Worm (Caenorhabditis elegans) whole organism, young adult: Measurements from ENCODE around the gene Y40H7A.10.
"Not testable (repeated sequence)": the region's sequence is repeated elsewhere in the genome, so short reads cannot be mapped to it uniquely, and the experiment has no call there.

Source experiments
- F22D6.2 ChIP-seq: sonication (generic microtip); optimal IDR thresholded peaks from 2 replicates; lab custom pipeline; 2016; ENCODE audit warnings: mild to moderate bottlenecking, missing genetic modification characterization, missing compliant biosample characterization
- F55B11.4 ChIP-seq: sonication (generic microtip); optimal IDR thresholded peaks from 2 replicates; lab custom pipeline; 2016; ENCODE audit warnings: missing compliant biosample characterization, missing genetic modification characterization, borderline replicate concordance; ENCODE audit not compliant: insufficient read depth
- K12H6.12 ChIP-seq: fragments of 200-800 bp; sonication (Bioruptor generic); optimal IDR thresholded peaks from 2 replicates; lab custom pipeline; 2018; ENCODE audit warnings: mild to moderate bottlenecking, missing genetic modification characterization, missing compliant biosample characterization
- chd-7 ChIP-seq: sonication (generic microtip); optimal IDR thresholded peaks from 2 replicates; lab custom pipeline; 2016; ENCODE audit warnings: mild to moderate bottlenecking, missing genetic modification characterization, moderate library complexity, missing compliant biosample characterization
- snpc-1.3 ChIP-seq: sonication (generic microtip); optimal IDR thresholded peaks from 2 replicates; lab custom pipeline; 2017; ENCODE audit warnings: missing genetic modification characterization, mild to moderate bottlenecking, missing compliant biosample characterization, antibody characterized with exemption, moderate library complexity, missing genotype, missing genetic modification reagents; ENCODE audit not compliant: insufficient read depth
- unc-62 ChIP-seq: fragments of 150-350 bp; optimal IDR thresholded peaks from 2 replicates; lab custom pipeline; 2014; ENCODE audit warnings: missing biosample characterization, missing genetic modification reagents, missing genetic modification characterization

ce11 chrIV:15189450-15189849 lies 25.9 kb downstream of the Y40H7A.10 start:
- TF ChIP-seq snpc-1.3 (tag; lab: Kevin White, UChicago); unc-62; F55B11.4 (tag; lab: Kevin White, UChicago); K12H6.12 (tag; lab: Kevin White, UChicago); chd-7 (tag; lab: Kevin White, UChicago); F22D6.2 (tag; lab: Kevin White, UChicago): not testable (repeated sequence)
